Fruit fly (Drosophila melanogaster): ENCODE data around the gene AdamTS-A.

AdamTS-A gene

dm6 chr3R:15434676-15435075, 41.3 kb downstream of the AdamTS-A start, which contains the start of gene CG6118 (continued):
- TF ChIP-seq CG3407 (GFP tag; optimal IDR thresholded peaks at IDR 0.05): no peak
- no peak for TF ChIP-seq ttk (GFP tag; IDR thresholded peaks at IDR 0.05)
- no peak for TF ChIP-seq aop (GFP tag; IDR thresholded peaks at IDR 0.05)
- peak; percentile 71; the same call in 1 of the 3 replicates for TF ChIP-seq z (GFP tag; IDR thresholded peaks at IDR 0.05)

dm6 chr3R:15433340-15433945, 42.5 kb downstream of the AdamTS-A start:
- TF ChIP-seq CG10959 (GFP tag; IDR thresholded peaks at IDR 0.05): no peak
- no peak for TF ChIP-seq CG14860 (GFP tag; IDR thresholded peaks at IDR 0.05; ENCODE audit: partially characterized antibody)
- TF ChIP-seq CG11456 (GFP tag; IDR thresholded peaks at IDR 0.05): no peak
- peak; percentile 31; the same call in 1 of the 2 replicates for TF ChIP-seq vvl (GFP tag; IDR thresholded peaks at IDR 0.05)
- TF ChIP-seq CG13424 (tag; optimal IDR thresholded peaks at IDR 0.05): no peak
- TF ChIP-seq knrl (GFP tag; IDR thresholded peaks at IDR 0.05; ENCODE audit: partially characterized antibody): no peak
- no peak for TF ChIP-seq CG11085 (GFP tag; IDR thresholded peaks at IDR 0.05)
- TF ChIP-seq CG1832 (GFP tag; optimal IDR thresholded peaks at IDR 0.05): no peak
- no peak for TF ChIP-seq CG2875 (GFP tag; optimal IDR thresholded peaks at IDR 0.05)
- no peak for TF ChIP-seq mld (GFP tag; IDR thresholded peaks at IDR 0.05; ENCODE audit: partially characterized antibody)
- peak; percentile 55 for TF ChIP-seq Ets65A (GFP tag)
- TF ChIP-seq Doc3 (GFP tag; IDR thresholded peaks at IDR 0.05; ENCODE audit: partially characterized antibody): no peak
- TF ChIP-seq CG10431 (GFP tag; optimal IDR thresholded peaks at IDR 0.05): peak; percentile 79
- TF ChIP-seq cato (GFP tag; optimal IDR thresholded peaks at IDR 0.05; ENCODE audit: borderline replicate concordance): no peak
- TF ChIP-seq CG5180 (GFP tag; optimal IDR thresholded peaks at IDR 0.05): peak; percentile 64
- TF ChIP-seq Deaf1 (tag; optimal IDR thresholded peaks at IDR 0.05): peak; percentile 19
- TF ChIP-seq da (GFP tag; optimal IDR thresholded peaks at IDR 0.05): no peak
- TF ChIP-seq Aef1 (GFP tag; IDR thresholded peaks at IDR 0.05): no peak
- TF ChIP-seq Lpt (GFP tag; optimal IDR thresholded peaks at IDR 0.05): no peak
- TF ChIP-seq NC2β (GFP tag; optimal IDR thresholded peaks at IDR 0.05): no peak
- no peak for TF ChIP-seq Side (GFP tag; optimal IDR thresholded peaks at IDR 0.05)
- TF ChIP-seq prd (optimal IDR thresholded peaks at IDR 0.05): no peak
- no peak for TF ChIP-seq prd (GFP tag; IDR thresholded peaks at IDR 0.05)
- no peak for TF ChIP-seq CG4854 (GFP tag; optimal IDR thresholded peaks at IDR 0.05)
- no peak for TF ChIP-seq maf-S (GFP tag; optimal IDR thresholded peaks at IDR 0.05)
- TF ChIP-seq kni (GFP tag; optimal IDR thresholded peaks at IDR 0.05): peak; percentile 43
- no peak for TF ChIP-seq chif (GFP tag; optimal IDR thresholded peaks at IDR 0.05)
- TF ChIP-seq E2f1 (GFP tag; IDR thresholded peaks at IDR 0.05): no peak
- no peak for TF ChIP-seq CoRest (tag; optimal IDR thresholded peaks at IDR 0.05)
- TF ChIP-seq HLHmδ (GFP tag; optimal IDR thresholded peaks at IDR 0.05): no peak
- peak; percentile 88 for TF ChIP-seq Blimp-1 (GFP tag; optimal IDR thresholded peaks at IDR 0.05)
- 0 out of 3 replicates have a peak, but pooled peaks have one; percentile 11 for TF ChIP-seq CG6175 (GFP tag; IDR thresholded peaks at IDR 0.05)

dm6 chr3R:15431142-15431541, 44.9 kb downstream of the AdamTS-A start:
- TF ChIP-seq cato (GFP tag; optimal IDR thresholded peaks at IDR 0.05; ENCODE audit: borderline replicate concordance) (no peak), btn (GFP tag; optimal IDR thresholded peaks at IDR 0.05) (no peak), CTCF (GFP tag; optimal IDR thresholded peaks at IDR 0.05) (peak; percentile 84), Blimp-1 (GFP tag; optimal IDR thresholded peaks at IDR 0.05) (peak; percentile 84)

All from whole organism, embryonic.